Worm (Caenorhabditis elegans) whole organism, dauer: Measurements from ENCODE around the gene Y39B6A.33.

Experiments used
- unc-62 ChIP-seq: sonication (generic microtip); optimal IDR thresholded peaks from 2 replicates; lab custom pipeline; 2017; ENCODE audit warnings: missing biosample characterization, missing genetic modification reagents, missing genetic modification characterization

Y39B6A.33 gene

ce11 chrV:19001656-19002055, at the start of gene Y39B6A.33:
Y39B6A.33 (plus strand) TSS chrV:19001956.
- TF ChIP-seq unc-62 (GFP tag; lab: Kevin White, UChicago): no peak

ce11 chrV:18957267-18957843, 44.4 kb upstream of the Y39B6A.33 start, which contains the start of gene hrg-10:
hrg-10 (minus strand) TSS chrV:18957317.
- no peak for TF ChIP-seq unc-62 (GFP tag; lab: Kevin White, UChicago)

- no peak for TF ChIP-seq unc-62 (GFP tag; lab: Kevin White, UChicago)
Observed at ce11 chrV:18960072-18960471, 41.7 kb upstream of the Y39B6A.33 start, which contains the start of gene ztf-20. ztf-20 (minus strand) TSS chrV:18960172.

ce11 chrV:18967479-18968056, 34.2 kb upstream of the Y39B6A.33 start, which contains the start of gene Y39B6A.43:
Y39B6A.43 (minus strand) TSS chrV:18967829.
- TF ChIP-seq unc-62 (GFP tag; lab: Kevin White, UChicago): no peak

ce11 chrV:18969590-18970105, 32.1 kb upstream of the Y39B6A.33 start, which contains the start of gene Y39B6A.42:
Y39B6A.42 (minus strand) TSS chrV:18969640.
- no peak for TF ChIP-seq unc-62 (GFP tag; lab: Kevin White, UChicago)

- TF ChIP-seq unc-62 (GFP tag; lab: Kevin White, UChicago): no peak
Observed at ce11 chrV:18976539-18976938, 25.2 kb upstream of the Y39B6A.33 start.

ce11 chrV:18977876-18978275, 23.9 kb upstream of the Y39B6A.33 start, which contains the start of gene Y39B6A.41:
Y39B6A.41 (minus strand) TSS chrV:18977976.
- no peak for TF ChIP-seq unc-62 (GFP tag; lab: Kevin White, UChicago)

ce11 chrV:18978301-18978700, 23.5 kb upstream of the Y39B6A.33 start:
- no peak for TF ChIP-seq unc-62 (GFP tag; lab: Kevin White, UChicago)

- TF ChIP-seq unc-62 (GFP tag; lab: Kevin White, UChicago): no peak
Observed at ce11 chrV:18980980-18981529, 20.7 kb upstream of the Y39B6A.33 start, which contains the start of the genes mrps-35 and sws-1. mrps-35 (plus strand) TSS chrV:18981306. sws-1 (minus strand) TSS chrV:18981479.

- no peak for TF ChIP-seq unc-62 (GFP tag; lab: Kevin White, UChicago)
Observed at ce11 chrV:18981736-18982135, 20.0 kb upstream of the Y39B6A.33 start.

ce11 chrV:18986103-18986502, 15.7 kb upstream of the Y39B6A.33 start:
- TF ChIP-seq unc-62 (GFP tag; lab: Kevin White, UChicago): no peak

- TF ChIP-seq unc-62 (GFP tag; lab: Kevin White, UChicago): no peak
Observed at ce11 chrV:18990238-18990901, 11.4 kb upstream of the Y39B6A.33 start, which contains the start of the genes reps-1 and Y39B6A.37. reps-1 (minus strand) TSS chrV:18990500. Y39B6A.37 (plus strand) TSS chrV:18990851.

- no peak for TF ChIP-seq unc-62 (GFP tag; lab: Kevin White, UChicago)
Observed at ce11 chrV:18990958-18991357, 10.8 kb upstream of the Y39B6A.33 start.

- no peak for TF ChIP-seq unc-62 (GFP tag; lab: Kevin White, UChicago)
Observed at ce11 chrV:18993017-18993416, 8.7 kb upstream of the Y39B6A.33 start.

ce11 chrV:18993535-18993990, 8.2 kb upstream of the Y39B6A.33 start, which contains the start of gene gtf-2F2:
gtf-2F2 (plus strand) TSS chrV:18993940.
- TF ChIP-seq unc-62 (GFP tag; lab: Kevin White, UChicago): no peak
